Worm (Caenorhabditis elegans) whole organism, L1 larva: ENCODE data around the gene Y44F5A.1.

Experiments
- blmp-1 ChIP-seq: fragments of 150-350 bp; optimal IDR thresholded peaks from 2 replicates; lab custom pipeline; 2014; ENCODE audit warnings: missing biosample characterization, missing genetic modification characterization
- nhr-84 ChIP-seq: sonication (generic microtip); optimal IDR thresholded peaks from 2 replicates; lab custom pipeline; 2017; ENCODE audit warnings: missing biosample characterization, missing genetic modification characterization
- pqm-1 ChIP-seq: sonication (generic microtip); optimal IDR thresholded peaks from 3 replicates; lab custom pipeline; 2017; ENCODE audit warnings: missing biosample characterization, missing genetic modification characterization
- zag-1 ChIP-seq: fragments of 150-350 bp; optimal IDR thresholded peaks from 2 replicates; lab custom pipeline; 2014; ENCODE audit warnings: missing biosample characterization, missing genetic modification characterization

ce11 chrIII:4196301-4196987 lies 51.0 kb downstream of the Y44F5A.1 start:
- TF ChIP-seq nhr-84 (tag; lab: Kevin White, UChicago) (no peak), blmp-1 (tag; lab: Kevin White, UChicago) (no peak), pqm-1 (no peak), zag-1 (no peak)
